Fruit fly (Drosophila melanogaster): ENCODE data around the gene CG4911.
A peak's percentile ranks its signal among the peaks of the same experiment; 100 is the strongest.

- TF ChIP-seq Gsc (GFP tag; IDR thresholded peaks at IDR 0.05) (no peak), otp (GFP tag; IDR thresholded peaks at IDR 0.05) (no peak), Neu2 (GFP tag; optimal IDR thresholded peaks at IDR 0.05; ENCODE audit: borderline replicate concordance) (no peak), CG11504 (tag; optimal IDR thresholded peaks at IDR 0.05) (peak; percentile 60), prd (optimal IDR thresholded peaks at IDR 0.05) (no peak), prd (GFP tag; IDR thresholded peaks at IDR 0.05) (no peak), CG18262 (tag; optimal IDR thresholded peaks at IDR 0.05) (peak; percentile 56), cad (GFP tag; optimal IDR thresholded peaks at IDR 0.05) (no peak), Spps (tag; optimal IDR thresholded peaks at IDR 0.05) (no peak), dysf (GFP tag; IDR thresholded peaks at IDR 0.05) (no peak), eyg (GFP tag; optimal IDR thresholded peaks at IDR 0.05) (no peak), row (GFP tag; IDR thresholded peaks at IDR 0.05) (no peak; the same call in 2 of the 3 replicates), Fer1 (GFP tag; optimal IDR thresholded peaks at IDR 0.05) (no peak), CG12071 (GFP tag; optimal IDR thresholded peaks at IDR 0.05) (no peak), lilli (GFP tag; optimal IDR thresholded peaks at IDR 0.05) (no peak)
These were observed 39.0 kb downstream of the CG4911 start for dm6 chr3L:9033537-9033936.
